Worm (Caenorhabditis elegans) whole organism, L4 larva: ENCODE results near the gene hmg-1.1.

Experiments used
- aly-2 ChIP-seq: sonication (generic microtip); optimal IDR thresholded peaks from 2 replicates; lab custom pipeline; 2018; ENCODE audit warnings: missing biosample characterization, missing genetic modification characterization
- ama-1 ChIP-seq: fragments of 150-350 bp; optimal IDR thresholded peaks from 2 replicates; lab custom pipeline; 2014; ENCODE audit warnings: inconsistent platforms, mixed read lengths
- ceh-82 ChIP-seq: sonication (generic microtip); optimal IDR thresholded peaks from 2 replicates; lab custom pipeline; 2017; ENCODE audit warnings: missing biosample characterization, missing genetic modification characterization
- daf-12 ChIP-seq: fragments of 150-350 bp; optimal IDR thresholded peaks from 2 replicates; lab custom pipeline; 2014; ENCODE audit warnings: missing biosample characterization, missing genetic modification reagents, missing genetic modification characterization
- mdl-1 ChIP-seq, 2 experiments: fragments of 150-350 bp in 1 of 2; sonication (generic microtip) in 1 of 2; optimal IDR thresholded peaks; 2 replicates each; lab custom pipeline; 2014 to 2017; ENCODE audit warnings: missing biosample characterization in 2 of 2, missing genetic modification characterization in 2 of 2
- nhr-10 ChIP-seq: fragments of 150-350 bp; optimal IDR thresholded peaks from 2 replicates; lab custom pipeline; 2014; ENCODE audit warnings: missing biosample characterization, missing genetic modification characterization
- nhr-11 ChIP-seq: fragments of 150-350 bp; optimal IDR thresholded peaks from 2 replicates; lab custom pipeline; 2014; ENCODE audit warnings: missing biosample characterization, missing genetic modification characterization
- tra-1 ChIP-seq: fragments of 200-800 bp; sonication (Bioruptor generic); IDR thresholded peaks from 2 replicates; pipeline ENCODE4 v1.3.6; 2022; ENCODE audit warnings: missing genetic modification reagents, missing genetic modification characterization, missing compliant biosample characterization

ce11 chrII:14294390-14294789 lies 43.9 kb downstream of the hmg-1.1 start:
- TF ChIP-seq ceh-82 (no peak), tra-1 (GFP tag; lab: Robert Waterston, UW) (no peak), aly-2 (tag; lab: Kevin White, UChicago) (no peak), daf-12 (no peak), mdl-1 (tag; optimal IDR thresholded peaks at IDR 0.05; lab: Kevin White, UChicago) (no peak), ama-1 (lab: Kevin White, UChicago) (no peak), nhr-10 (tag; lab: Kevin White, UChicago) (no peak), nhr-11 (tag; lab: Kevin White, UChicago) (no peak)
